Fruit fly (Drosophila melanogaster): ENCODE measurements around the gene Asciz.

- TF ChIP-seq BEAF-32 (GFP tag; optimal IDR thresholded peaks at IDR 0.05) (no peak), CG11696 (GFP tag; IDR thresholded peaks at IDR 0.05) (no peak), oc (tag; optimal IDR thresholded peaks at IDR 0.05) (no peak), gce (GFP tag; IDR thresholded peaks at IDR 0.05) (no peak)
Observed at dm6 chr3L:3126478-3126877, 39.6 kb downstream of the Asciz start.
